Fruit fly (Drosophila melanogaster): ENCODE results near the gene CG33286.
A peak's percentile ranks its signal among the peaks of the same experiment; 100 is the strongest.

dm6 chr3L:20930059-20930785, 44.3 kb downstream of the CG33286 start:
- no peak for TF ChIP-seq CG12768 (GFP tag; optimal IDR thresholded peaks at IDR 0.05)
- peak; percentile 77 for TF ChIP-seq bab1 (GFP tag; optimal IDR thresholded peaks at IDR 0.05)
- no peak for TF ChIP-seq CG33017 (tag; optimal IDR thresholded peaks at IDR 0.05)
- TF ChIP-seq ovo (GFP tag; optimal IDR thresholded peaks at IDR 0.05) = no peak
- TF ChIP-seq toe (GFP tag; optimal IDR thresholded peaks at IDR 0.05) = no peak
- no peak for TF ChIP-seq CG1620 (GFP tag; optimal IDR thresholded peaks at IDR 0.05)
- peak; percentile 49 for TF ChIP-seq CG7101 (tag; optimal IDR thresholded peaks at IDR 0.05)

Measured in whole organism, adult.